Worm (Caenorhabditis elegans): ENCODE results near the gene C08H9.16.

DNA sequence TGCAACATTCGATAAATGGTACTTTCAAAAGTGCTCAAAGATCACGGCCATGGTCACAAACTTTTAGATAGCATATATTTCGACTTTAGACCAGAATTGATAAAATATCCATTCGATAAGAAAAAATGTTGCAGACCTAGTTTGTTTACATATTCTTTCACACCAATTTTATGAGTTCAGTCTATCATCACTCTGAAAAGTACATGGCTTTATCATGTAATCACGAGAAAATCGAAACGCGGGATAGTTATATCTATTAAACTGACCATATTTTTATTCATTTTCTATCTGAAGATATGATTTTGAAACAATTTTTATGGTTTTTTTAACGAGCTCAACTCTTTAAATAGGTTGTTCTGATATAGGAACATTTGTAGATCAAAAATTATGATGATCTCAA lies 38.9 kb downstream of the C08H9.16 start, which contains the start of gene pho-11:
- TF ChIP-seq hlh-30 (tag; optimal IDR thresholded peaks at IDR 0.05; ENCODE audit: insufficient read depth) (no peak), nhr-77 (tag; optimal IDR thresholded peaks at IDR 0.05) (no peak), lsy-2 (tag; optimal IDR thresholded peaks at IDR 0.05) (no peak), ceh-28 (tag; optimal IDR thresholded peaks at IDR 0.05) (no peak), Y48G9A.11 (GFP tag; IDR thresholded peaks at IDR 0.05) (no peak)

Measured in whole organism, L4 larva.